Worm (Caenorhabditis elegans): ENCODE data around the gene lntl-1.

- peak; percentile 9 for TF ChIP-seq pag-3 (tag; optimal IDR thresholded peaks at IDR 0.05; ENCODE audit: borderline replicate concordance, insufficient read depth)
- no peak for TF ChIP-seq unc-30 (tag; optimal IDR thresholded peaks at IDR 0.05)
Measured at ce11 chrIV:5817459-5817858, 10.6 kb upstream of the lntl-1 start.

Data from whole organism, L1 larva.